Fruit fly (Drosophila melanogaster) whole organism, wandering third instar larva: Measurements from ENCODE around the gene Jon66Ci.

Experiments used
- Abd-B ChIP-seq: fragments of >200 bp; optimal IDR thresholded peaks from 2 replicates; lab custom pipeline; 2017; ENCODE audit warnings: missing biosample characterization, missing genetic modification characterization
- CG9705 ChIP-seq: fragments of 200-800 bp; sonication (Bioruptor generic); optimal IDR thresholded peaks from 2 replicates; lab custom pipeline; 2018; ENCODE audit warnings: missing biosample characterization, mild to moderate bottlenecking, missing genetic modification characterization
- CrebA ChIP-seq: fragments of 200-800 bp; sonication (Bioruptor generic); optimal IDR thresholded peaks from 2 replicates; lab custom pipeline; 2016; ENCODE audit warnings: missing biosample characterization, mild to moderate bottlenecking, missing genetic modification characterization, borderline replicate concordance
- Dfd ChIP-seq: fragments of >200 bp; optimal IDR thresholded peaks from 2 replicates; lab custom pipeline; 2017; ENCODE audit warnings: missing biosample characterization, missing genetic modification characterization
- Dif ChIP-seq: fragments of 200-275, 200-300 bp; sonication (Bioruptor generic); optimal IDR thresholded peaks from 2 replicates; lab custom pipeline; 2018; ENCODE audit warnings: missing biosample characterization, missing genetic modification characterization; ENCODE audit not compliant: partially characterized antibody
- GATAd ChIP-seq: sonication (Bioruptor generic); optimal IDR thresholded peaks from 2 replicates; lab custom pipeline; 2016; ENCODE audit warnings: missing biosample characterization, missing genetic modification characterization
- HLH106 ChIP-seq: fragments of 200-800 bp; optimal IDR thresholded peaks from 3 replicates; lab custom pipeline; 2019; ENCODE audit warnings: missing biosample characterization, mild to moderate bottlenecking, missing genetic modification characterization, moderate library complexity
- Hnf4 ChIP-seq: fragments of 200-800 bp; sonication (Bioruptor generic); optimal IDR thresholded peaks from 2 replicates; lab custom pipeline; 2016; ENCODE audit warnings: missing biosample characterization, mild to moderate bottlenecking, missing genetic modification characterization
- Hr78 ChIP-seq: fragments of >200 bp; optimal IDR thresholded peaks from 2 replicates; lab custom pipeline; 2017; ENCODE audit warnings: missing biosample characterization, missing genetic modification characterization
- Hr83 ChIP-seq: fragments of 200-300 bp; sonication (Bioruptor generic); optimal IDR thresholded peaks from 2 replicates; lab custom pipeline; 2016; ENCODE audit warnings: missing biosample characterization, mild to moderate bottlenecking, missing genetic modification characterization, moderate library complexity; ENCODE audit not compliant: poor library complexity, severe bottlenecking
- Jra ChIP-seq: sonication (Bioruptor generic); optimal IDR thresholded peaks from 2 replicates; lab custom pipeline; 2016; ENCODE audit warnings: missing biosample characterization, missing genetic modification characterization
- Mio ChIP-seq: sonication (Bioruptor generic); optimal IDR thresholded peaks from 2 replicates; lab custom pipeline; 2016; ENCODE audit warnings: missing biosample characterization, missing genetic modification characterization
- Myc ChIP-seq: fragments of >200 bp; optimal IDR thresholded peaks from 2 replicates; lab custom pipeline; 2017
- N ChIP-seq: fragments of >200 bp; optimal IDR thresholded peaks from 2 replicates; lab custom pipeline; 2018; ENCODE audit warnings: missing biosample characterization, missing external identifiers, missing genetic modification characterization
- OdsH ChIP-seq: fragments of 200-800 bp; sonication (Bioruptor generic); optimal IDR thresholded peaks from 2 replicates; lab custom pipeline; 2016; ENCODE audit warnings: missing biosample characterization, mild to moderate bottlenecking, missing genetic modification characterization
- Rel ChIP-seq, 2 experiments: fragments of 200-800 bp; sonication (Bioruptor generic) in 1 of 2; optimal IDR thresholded peaks; 2 replicates in 1 of 2; 3 replicates in 1 of 2; lab custom pipeline; 2016 to 2019; ENCODE audit warnings: mild to moderate bottlenecking in 2 of 2, missing biosample characterization in 2 of 2, missing genetic modification characterization in 2 of 2, moderate library complexity in 1 of 2
- Sp1 ChIP-seq: fragments of 200-800 bp; sonication (Bioruptor generic); optimal IDR thresholded peaks from 3 replicates; lab custom pipeline; 2019; ENCODE audit warnings: missing biosample characterization, mild to moderate bottlenecking, missing genetic modification characterization, moderate library complexity
- Vsx2 ChIP-seq: fragments of 200-300, 225-300 bp; sonication (Bioruptor generic); optimal IDR thresholded peaks from 2 replicates; lab custom pipeline; 2018; ENCODE audit warnings: missing biosample characterization, missing genetic modification characterization; ENCODE audit not compliant: partially characterized antibody
- br ChIP-seq: fragments of 200-800 bp; sonication (Bioruptor generic); optimal IDR thresholded peaks from 2 replicates; lab custom pipeline; 2016; ENCODE audit warnings: missing biosample characterization, missing genetic modification characterization
- brk ChIP-seq: fragments of 200-800 bp; sonication (Bioruptor generic); optimal IDR thresholded peaks from 2 replicates; lab custom pipeline; 2016; ENCODE audit warnings: missing biosample characterization, mild to moderate bottlenecking, missing genetic modification characterization
- dl ChIP-seq, 2 experiments: fragments of 175-275, 200-275 bp in 1 of 2; fragments of 200-275 bp in 1 of 2; sonication (Bioruptor generic); optimal IDR thresholded peaks; lab custom pipeline; 2018; ENCODE audit warnings: mild to moderate bottlenecking in 2 of 2, missing biosample characterization in 2 of 2, missing genetic modification characterization in 2 of 2, moderate library complexity in 2 of 2; ENCODE audit not compliant: partially characterized antibody in 2 of 2, insufficient read depth in 1 of 2
- ey ChIP-seq: fragments of 200-800 bp; sonication (Bioruptor generic); optimal IDR thresholded peaks from 2 replicates; lab custom pipeline; 2016; ENCODE audit warnings: missing biosample characterization, missing genetic modification characterization
- foxo ChIP-seq, 2 experiments: fragments of 200-800 bp; sonication (Bioruptor generic); optimal IDR thresholded peaks; 2 replicates in 1 of 2; 3 replicates in 1 of 2; lab custom pipeline; 2016 to 2017; ENCODE audit warnings: missing biosample characterization in 2 of 2, missing genetic modification characterization in 2 of 2
- fru ChIP-seq: fragments of 200-800 bp; sonication (Bioruptor generic); optimal IDR thresholded peaks from 3 replicates; lab custom pipeline; 2016; ENCODE audit warnings: missing biosample characterization, mild to moderate bottlenecking, missing genetic modification characterization
- h ChIP-seq: fragments of 200-800 bp; sonication (Bioruptor generic); optimal IDR thresholded peaks from 3 replicates; lab custom pipeline; 2016; ENCODE audit warnings: missing biosample characterization, mild to moderate bottlenecking, missing genetic modification characterization
- jim ChIP-seq: fragments of 175-275, 200-325 bp; sonication (Bioruptor generic); optimal IDR thresholded peaks from 2 replicates; lab custom pipeline; 2016; ENCODE audit warnings: missing biosample characterization, mild to moderate bottlenecking, missing genetic modification characterization
- psq ChIP-seq: fragments of 200-800 bp; sonication (Bioruptor generic); optimal IDR thresholded peaks from 3 replicates; lab custom pipeline; 2017; ENCODE audit warnings: missing biosample characterization, mild to moderate bottlenecking, missing genetic modification characterization, moderate library complexity
- sv ChIP-seq: fragments of 200-800 bp; sonication (Bioruptor generic); optimal IDR thresholded peaks from 3 replicates; lab custom pipeline; 2016; ENCODE audit warnings: missing biosample characterization, missing genetic modification characterization
- tai ChIP-seq: sonication (Bioruptor generic); optimal IDR thresholded peaks from 2 replicates; lab custom pipeline; 2016; ENCODE audit warnings: missing biosample characterization, missing genetic modification characterization
- usp ChIP-seq: fragments of >200 bp; optimal IDR thresholded peaks from 2 replicates; lab custom pipeline; 2017; ENCODE audit warnings: missing biosample characterization, missing genetic modification characterization

The Jon66Ci gene

dm6 chr3L:8356196-8356595 lies 35.1 kb upstream of the Jon66Ci start, which contains the start of gene Culd:
Gene Culd (minus strand): TSS chr3L:8356296.
- no peak for TF ChIP-seq Mio (GFP tag; lab: Kevin White, UChicago)
- TF ChIP-seq Dfd (GFP tag; lab: Kevin White, UChicago), result no peak

dm6 chr3L:8358138-8358537 lies 33.2 kb upstream of the Jon66Ci start:
- TF ChIP-seq CG9705 (GFP tag; lab: Kevin White, UChicago) (peak; percentile 7), foxo (GFP tag; optimal IDR thresholded peaks at IDR 0.05; lab: Kevin White, UChicago) (peak in 1 of 2 experiments; percentile 39), ey (GFP tag; lab: Kevin White, UChicago) (no peak), OdsH (GFP tag; lab: Kevin White, UChicago) (peak; percentile 7)

dm6 chr3L:8358776-8359455 lies 32.4 kb upstream of the Jon66Ci start:
- TF ChIP-seq fru (peak; percentile 61), br (GFP tag; lab: Kevin White, UChicago) (no peak), h (peak; percentile 3)

- TF ChIP-seq Dif (GFP tag; lab: Kevin White, UChicago), result peak; percentile 22
- TF ChIP-seq CrebA (GFP tag; lab: Kevin White, UChicago), result no peak
- no peak for TF ChIP-seq Jra (GFP tag; lab: Kevin White, UChicago)
- peak; percentile 56 for TF ChIP-seq jim (GFP tag; lab: Kevin White, UChicago)
- TF ChIP-seq, all 38 proteins: peak for 2
Measured at dm6 chr3L:8360063-8360642, 31.2 kb upstream of the Jon66Ci start.

- TF ChIP-seq usp (no peak), Mio (GFP tag; lab: Kevin White, UChicago) (no peak), Dif (GFP tag; lab: Kevin White, UChicago) (peak; percentile 86), Sp1 (GFP tag; lab: Kevin White, UChicago) (peak; percentile 60), br (GFP tag; lab: Kevin White, UChicago) (peak; percentile 25), Jra (GFP tag; lab: Kevin White, UChicago) (peak; percentile 76), Hnf4 (GFP tag; lab: Kevin White, UChicago) (peak; percentile 61), foxo (GFP tag; optimal IDR thresholded peaks at IDR 0.05; lab: Kevin White, UChicago) (peak in 1 of 2 experiments; percentile 35), OdsH (GFP tag; lab: Kevin White, UChicago) (peak; percentile 29), Vsx2 (GFP tag; lab: Kevin White, UChicago) (peak; percentile 92), dl (GFP tag; optimal IDR thresholded peaks at IDR 0.05; lab: Kevin White, UChicago; ENCODE audit: insufficient read depth in 1 of 2, partially characterized antibody in 2 of 2) (peak in 1 of 2 experiments; percentile 31), CrebA (GFP tag; lab: Kevin White, UChicago) (peak; percentile 19), Hr78 (GFP tag; lab: Kevin White, UChicago) (no peak), Myc (lab: Kevin White, UChicago) (no peak), HLH106 (tag; lab: Kevin White, UChicago) (peak; percentile 17), h (peak; percentile 87), jim (GFP tag; lab: Kevin White, UChicago) (peak; percentile 46), N (GFP tag; lab: Kevin White, UChicago) (no peak), Rel (GFP tag; optimal IDR thresholded peaks at IDR 0.05; lab: Kevin White, UChicago) (no peak), Rel (tag; optimal IDR thresholded peaks at IDR 0.05; lab: Kevin White, UChicago) (peak; percentile 22), fru (peak; percentile 65), Hr83 (GFP tag; lab: Kevin White, UChicago) (peak; percentile 72), psq (GFP tag; lab: Kevin White, UChicago) (peak; percentile 66)
Measured at dm6 chr3L:8360643-8361110, 30.7 kb upstream of the Jon66Ci start, which contains the start of gene Idh. Gene Idh (minus strand): TSS chr3L:8360906.

- no peak for TF ChIP-seq brk (GFP tag; lab: Kevin White, UChicago)
- no peak for TF ChIP-seq fru
- no peak for TF ChIP-seq tai (GFP tag; lab: Kevin White, UChicago)
- TF ChIP-seq Jra (GFP tag; lab: Kevin White, UChicago), result no peak
- TF ChIP-seq Vsx2 (GFP tag; lab: Kevin White, UChicago), result no peak
- no peak for TF ChIP-seq Abd-B (GFP tag; lab: Kevin White, UChicago)
- TF ChIP-seq GATAd (GFP tag; lab: Kevin White, UChicago), result no peak
- TF ChIP-seq sv, result no peak
- TF ChIP-seq CrebA (GFP tag; lab: Kevin White, UChicago), result no peak
- TF ChIP-seq Mio (GFP tag; lab: Kevin White, UChicago), result no peak
- no peak for TF ChIP-seq usp
- no peak for TF ChIP-seq br (GFP tag; lab: Kevin White, UChicago)
Measured at dm6 chr3L:8363266-8363665, 28.1 kb upstream of the Jon66Ci start.
